Fruit fly (Drosophila melanogaster) whole organism, embryonic: ENCODE measurements around the gene CG3777.

Experiments used
- Ada2b ChIP-seq: fragments of 200-800 bp; sonication (Bioruptor generic); IDR thresholded peaks from 2 replicates; pipeline ENCODE4 v1.3.6; 2022; ENCODE audit warnings: missing biosample characterization, missing genetic modification characterization
- Antp ChIP-seq: fragments of 200-800 bp; sonication (Bioruptor generic); optimal IDR thresholded peaks from 3 replicates; lab custom pipeline; 2016; ENCODE audit warnings: missing biosample characterization, missing genetic modification characterization
- Atf3 ChIP-seq: fragments of 200-800 bp; sonication (Bioruptor generic); optimal IDR thresholded peaks from 3 replicates; lab custom pipeline; 2016; ENCODE audit warnings: missing biosample characterization, missing genetic modification characterization
- Atf6 ChIP-seq: fragments of 200-800 bp; sonication (Bioruptor generic); IDR thresholded peaks from 2 replicates; pipeline ENCODE4 v1.3.6; 2022; ENCODE audit warnings: missing biosample characterization, missing genetic modification characterization
- Blimp-1 ChIP-seq: fragments of 200-800 bp; sonication (Bioruptor generic); optimal IDR thresholded peaks from 3 replicates; lab custom pipeline; 2018; ENCODE audit warnings: missing biosample characterization, missing genetic modification characterization, mild to moderate bottlenecking, moderate library complexity, missing genetic modification reagents
- BtbVII ChIP-seq: fragments of 200-800 bp; sonication (Bioruptor generic); optimal IDR thresholded peaks from 3 replicates; lab custom pipeline; 2017; ENCODE audit warnings: missing biosample characterization, mild to moderate bottlenecking, missing genetic modification characterization
- CG13287 ChIP-seq: fragments of 200-800 bp; sonication (Bioruptor generic); IDR thresholded peaks from 2 replicates; pipeline ENCODE4 v1.3.6; 2022; ENCODE audit warnings: missing biosample characterization, missing genetic modification characterization; ENCODE audit not compliant: partially characterized antibody
- CG14014 ChIP-seq: fragments of 200-800 bp; sonication (Bioruptor generic); IDR thresholded peaks from 2 replicates; pipeline ENCODE4 v1.3.6; 2022; ENCODE audit warnings: missing biosample characterization, missing genetic modification characterization
- CG1603 ChIP-seq: fragments of 200-800 bp; sonication (Bioruptor generic); optimal IDR thresholded peaks from 2 replicates; lab custom pipeline; 2019; ENCODE audit warnings: missing biosample characterization, mild to moderate bottlenecking, missing genetic modification characterization, moderate library complexity
- CG1647 ChIP-seq: fragments of 200-800 bp; sonication (Bioruptor generic); optimal IDR thresholded peaks from 3 replicates; lab custom pipeline; 2016; ENCODE audit warnings: missing biosample characterization, missing genetic modification characterization
- CG18262 ChIP-seq: fragments of 200-800 bp; optimal IDR thresholded peaks from 3 replicates; lab custom pipeline; 2019; ENCODE audit warnings: missing biosample characterization, mild to moderate bottlenecking, missing genetic modification characterization, moderate library complexity
- CG2120 ChIP-seq: fragments of 200-800 bp; sonication (Bioruptor generic); optimal IDR thresholded peaks from 3 replicates; lab custom pipeline; 2016; ENCODE audit warnings: missing biosample characterization, missing genetic modification characterization
- CG2875 ChIP-seq: fragments of 200-800 bp; sonication (Bioruptor generic); optimal IDR thresholded peaks from 2 replicates; lab custom pipeline; 2017; ENCODE audit warnings: missing biosample characterization, mild to moderate bottlenecking, missing genetic modification characterization, missing genetic modification reagents
- CG3163 ChIP-seq: fragments of 200-800 bp; sonication (Bioruptor generic); optimal IDR thresholded peaks from 3 replicates; lab custom pipeline; 2016; ENCODE audit warnings: missing biosample characterization, missing genetic modification characterization
- CG33213 ChIP-seq: fragments of 200-800 bp; sonication (Bioruptor generic); optimal IDR thresholded peaks from 3 replicates; lab custom pipeline; 2016; ENCODE audit warnings: missing biosample characterization, missing genetic modification characterization
- CG3847 ChIP-seq: fragments of 200-800 bp; sonication (Bioruptor generic); IDR thresholded peaks from 2 replicates; pipeline ENCODE4 v1.3.6; 2022; ENCODE audit warnings: missing biosample characterization, missing genetic modification characterization
- CG6765 ChIP-seq: fragments of 200-800 bp; sonication (Bioruptor generic); optimal IDR thresholded peaks from 3 replicates; lab custom pipeline; 2017; ENCODE audit warnings: missing biosample characterization, mild to moderate bottlenecking, missing genetic modification characterization
- CG6791 ChIP-seq: fragments of 200-800 bp; sonication (Bioruptor generic); IDR thresholded peaks from 3 replicates; pipeline ENCODE4 v1.3.6; 2022; ENCODE audit warnings: missing biosample characterization, missing genetic modification characterization; ENCODE audit not compliant: partially characterized antibody
- CG7357 ChIP-seq: fragments of 200-800 bp; sonication (Bioruptor generic); IDR thresholded peaks from 3 replicates; pipeline ENCODE4 v1.3.6; 2022; ENCODE audit warnings: missing biosample characterization, missing genetic modification characterization
- CG9932 ChIP-seq: fragments of 200-800 bp; sonication (Bioruptor generic); IDR thresholded peaks from 2 replicates; pipeline ENCODE4 v1.3.6; 2022; ENCODE audit warnings: missing biosample characterization, missing genetic modification characterization
- Dek ChIP-seq: fragments of 200-800 bp; sonication (Bioruptor generic); optimal IDR thresholded peaks from 3 replicates; lab custom pipeline; 2019; ENCODE audit warnings: missing biosample characterization, mild to moderate bottlenecking, missing genetic modification characterization, moderate library complexity
- Fer2 ChIP-seq: fragments of 200-800 bp; sonication (Bioruptor generic); optimal IDR thresholded peaks from 2 replicates; lab custom pipeline; 2018; ENCODE audit warnings: missing biosample characterization, mild to moderate bottlenecking, missing genetic modification characterization, moderate library complexity
- Gug ChIP-seq: fragments of 200-800 bp; sonication (Bioruptor generic); IDR thresholded peaks from 4 replicates; pipeline ENCODE4 v1.3.6; 2022; ENCODE audit warnings: missing biosample characterization, missing genetic modification characterization
- HmgZ ChIP-seq: fragments of 200-800 bp; sonication (Bioruptor generic); optimal IDR thresholded peaks from 2 replicates; lab custom pipeline; 2018; ENCODE audit warnings: missing biosample characterization, mild to moderate bottlenecking, missing genetic modification characterization
- Hmr ChIP-seq: fragments of 200-800 bp; sonication (Bioruptor generic); optimal IDR thresholded peaks from 3 replicates; lab custom pipeline; 2017; ENCODE audit warnings: mild to moderate bottlenecking, missing biosample characterization, missing genetic modification reagents, missing genetic modification characterization
- Lim3 ChIP-seq: fragments of 200-800 bp; sonication (Bioruptor generic); IDR thresholded peaks from 2 replicates; pipeline ENCODE4 v1.3.6; 2022; ENCODE audit warnings: missing biosample characterization, missing genetic modification characterization
- Meics ChIP-seq: fragments of 200-800 bp; sonication (Bioruptor generic); optimal IDR thresholded peaks from 2 replicates; lab custom pipeline; 2017; ENCODE audit warnings: missing biosample characterization, mild to moderate bottlenecking, missing genetic modification characterization
- NFAT ChIP-seq: fragments of 200-800 bp; sonication (Bioruptor generic); IDR thresholded peaks from 2 replicates; pipeline ENCODE4 v1.3.6; 2022; ENCODE audit warnings: missing biosample characterization, missing genetic modification characterization
- NfI ChIP-seq: fragments of 200-800 bp; sonication (Bioruptor generic); optimal IDR thresholded peaks from 3 replicates; lab custom pipeline; 2018; ENCODE audit warnings: missing biosample characterization, mild to moderate bottlenecking, missing genetic modification characterization, moderate library complexity
- PHDP ChIP-seq: fragments of 200-800 bp; sonication (Bioruptor generic); optimal IDR thresholded peaks from 3 replicates; lab custom pipeline; 2018; ENCODE audit warnings: missing biosample characterization, mild to moderate bottlenecking, missing genetic modification characterization, moderate library complexity
- Scr ChIP-seq: fragments of 200-800 bp; sonication (Bioruptor generic); IDR thresholded peaks from 2 replicates; pipeline ENCODE4 v1.3.6; 2022; ENCODE audit warnings: missing biosample characterization, missing genetic modification characterization; ENCODE audit not compliant: partially characterized antibody
- Six4 ChIP-seq: fragments of 200-800 bp; sonication (Bioruptor generic); optimal IDR thresholded peaks from 2 replicates; lab custom pipeline; 2016; ENCODE audit warnings: missing biosample characterization, missing genetic modification characterization
- Sry-δ ChIP-seq: fragments of 200-800 bp; sonication (Bioruptor generic); optimal IDR thresholded peaks from 2 replicates; lab custom pipeline; 2016; ENCODE audit warnings: missing biosample characterization, missing genetic modification characterization
- Xbp1 ChIP-seq: fragments of 200-800 bp; sonication (Bioruptor generic); optimal IDR thresholded peaks from 3 replicates; lab custom pipeline; 2016; ENCODE audit warnings: missing biosample characterization, mild to moderate bottlenecking, missing genetic modification characterization
- bcd ChIP-seq: fragments of 200-800 bp; sonication (Bioruptor generic); optimal IDR thresholded peaks from 2 replicates; lab custom pipeline; 2017; ENCODE audit warnings: missing biosample characterization, mild to moderate bottlenecking, missing genetic modification characterization
- bsh ChIP-seq, 2 experiments: fragments of 200-800 bp; sonication (Bioruptor generic); optimal IDR thresholded peaks; 2 replicates each; lab custom pipeline; 2017 to 2018; ENCODE audit warnings: mild to moderate bottlenecking in 2 of 2, missing biosample characterization in 2 of 2, missing genetic modification characterization in 2 of 2, moderate library complexity in 1 of 2
- caup ChIP-seq: fragments of 200-800 bp; sonication (Bioruptor generic); optimal IDR thresholded peaks from 3 replicates; lab custom pipeline; 2017; ENCODE audit warnings: missing biosample characterization, mild to moderate bottlenecking, missing genetic modification characterization, moderate library complexity; ENCODE audit not compliant: severe bottlenecking
- ewg ChIP-seq: fragments of 200-800 bp; sonication (Bioruptor generic); optimal IDR thresholded peaks from 3 replicates; lab custom pipeline; 2017; ENCODE audit warnings: mild to moderate bottlenecking, missing biosample characterization, missing genetic modification reagents, missing genetic modification characterization
- grn ChIP-seq: fragments of 200-800 bp; sonication (Bioruptor generic); optimal IDR thresholded peaks from 3 replicates; lab custom pipeline; 2017; ENCODE audit warnings: missing biosample characterization, missing genetic modification characterization
- kni ChIP-seq: fragments of 200-800 bp; sonication (Bioruptor generic); optimal IDR thresholded peaks from 3 replicates; lab custom pipeline; 2017; ENCODE audit warnings: mild to moderate bottlenecking, missing biosample characterization, missing genetic modification reagents, missing genetic modification characterization
- knrl ChIP-seq: fragments of 200-800 bp; sonication (Bioruptor generic); IDR thresholded peaks from 3 replicates; pipeline ENCODE4 v1.3.6; 2022; ENCODE audit warnings: missing biosample characterization, missing genetic modification characterization; ENCODE audit not compliant: partially characterized antibody
- oc ChIP-seq: fragments of 200-800 bp; sonication (Bioruptor generic); optimal IDR thresholded peaks from 2 replicates; lab custom pipeline; 2018; ENCODE audit warnings: missing biosample characterization, mild to moderate bottlenecking, missing genetic modification characterization, moderate library complexity
- ranshi ChIP-seq: fragments of 200-800 bp; sonication (Bioruptor generic); IDR thresholded peaks from 2 replicates; pipeline ENCODE4 v1.3.6; 2022; ENCODE audit warnings: missing biosample characterization, missing genetic modification characterization
- schlank ChIP-seq: fragments of 200-800 bp; sonication (Bioruptor generic); optimal IDR thresholded peaks from 2 replicates; lab custom pipeline; 2018; ENCODE audit warnings: missing biosample characterization, mild to moderate bottlenecking, missing genetic modification characterization
- sima ChIP-seq: fragments of 200-800 bp; sonication (Bioruptor generic); optimal IDR thresholded peaks from 2 replicates; lab custom pipeline; 2016; ENCODE audit warnings: missing biosample characterization, missing genetic modification characterization
- slou ChIP-seq: fragments of 200-800 bp; sonication (Bioruptor generic); optimal IDR thresholded peaks from 3 replicates; lab custom pipeline; 2016; ENCODE audit warnings: missing biosample characterization, missing genetic modification characterization
- sug ChIP-seq: fragments of 200-800 bp; optimal IDR thresholded peaks from 2 replicates; lab custom pipeline; 2019; ENCODE audit warnings: missing biosample characterization, mild to moderate bottlenecking, missing genetic modification characterization, moderate library complexity
- tup ChIP-seq: fragments of 200-800 bp; sonication (Bioruptor generic); optimal IDR thresholded peaks from 2 replicates; lab custom pipeline; 2016; ENCODE audit warnings: missing biosample characterization, mild to moderate bottlenecking, missing genetic modification characterization, moderate library complexity
- vvl ChIP-seq: fragments of 200-800 bp; sonication (Bioruptor generic); IDR thresholded peaks from 2 replicates; pipeline ENCODE4 v1.3.6; 2022; ENCODE audit warnings: missing biosample characterization, missing genetic modification characterization
- zf30C ChIP-seq: fragments of 200-800 bp; sonication (Bioruptor generic); optimal IDR thresholded peaks from 3 replicates; lab custom pipeline; 2018; ENCODE audit warnings: missing biosample characterization, mild to moderate bottlenecking, missing genetic modification characterization
- zfh1 ChIP-seq: fragments of 200-800 bp; sonication (Bioruptor generic); IDR thresholded peaks from 3 replicates; pipeline ENCODE4 v1.3.6; 2022; ENCODE audit warnings: missing biosample characterization, missing genetic modification characterization

The CG3777 gene

DNA sequence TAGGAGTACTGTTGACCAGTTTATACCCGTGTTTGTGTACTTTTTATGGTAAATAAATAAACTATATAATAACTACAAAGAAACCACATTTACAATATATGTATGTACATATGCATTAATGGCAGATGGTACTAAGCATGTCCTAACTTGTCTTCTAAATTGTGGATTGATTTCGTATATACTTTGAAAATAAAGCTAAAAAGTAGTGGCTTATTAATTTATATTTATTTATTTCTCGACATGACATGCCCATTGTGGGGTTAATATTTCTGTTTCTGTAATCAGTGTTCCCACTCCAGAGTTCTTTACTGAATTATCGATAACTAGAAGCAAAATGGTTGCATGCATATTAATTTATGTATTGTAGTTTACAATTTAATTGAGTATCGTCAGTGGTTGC is 24.1 kb upstream of the CG3777 start, which contains the start of gene cin (continued):
- TF ChIP-seq ewg (no peak), zfh1 (no peak), CG18262 (tag; lab: Kevin White, UChicago) (peak; percentile 75), CG6765 (GFP tag; lab: Kevin White, UChicago) (no peak), Hmr (GFP tag; lab: Kevin White, UChicago) (no peak), Lim3 (no peak), bsh (GFP tag; optimal IDR thresholded peaks at IDR 0.05; lab: Kevin White, UChicago) (peak in 1 of 2 experiments; percentile 47), slou (GFP tag; lab: Kevin White, UChicago) (no peak), Blimp-1 (GFP tag; lab: Kevin White, UChicago) (no peak), Gug (no peak), CG1603 (tag; lab: Kevin White, UChicago) (no peak), ranshi (peak; percentile 34; the same call in 1 of the 2 replicates), Dek (tag; lab: Kevin White, UChicago) (no peak), CG3847 (GFP tag; lab: Robert Waterston, UW) (no peak), CG1647 (no peak), sug (tag; lab: Kevin White, UChicago) (peak; percentile 16), Fer2 (tag; lab: Kevin White, UChicago) (no peak), CG33213 (no peak), HmgZ (tag; lab: Kevin White, UChicago) (no peak), bcd (GFP tag; lab: Kevin White, UChicago) (no peak), Atf6 (GFP tag; lab: Robert Waterston, UW) (peak; percentile 26; the same call in 1 of the 2 replicates), BtbVII (peak; percentile 19), Scr (GFP tag; lab: Robert Waterston, UW) (no peak; the same call in 1 of the 2 replicates), Sry-δ (no peak), Antp (GFP tag; lab: Kevin White, UChicago) (no peak), caup (GFP tag; lab: Kevin White, UChicago) (peak; percentile 22), PHDP (tag; lab: Kevin White, UChicago) (peak; percentile 58), CG2875 (no peak), Xbp1 (peak; percentile 37), knrl (no peak), CG3163 (no peak), Six4 (GFP tag; lab: Kevin White, UChicago) (no peak), Atf3 (no peak), Ada2b (GFP tag; lab: Robert Waterston, UW) (peak; percentile 22; the same call in 1 of the 2 replicates), CG14014 (GFP tag; lab: Robert Waterston, UW) (no peak), tup (GFP tag; lab: Kevin White, UChicago) (no peak), CG7357 (GFP tag; lab: Robert Waterston, UW) (no peak), schlank (tag; lab: Kevin White, UChicago) (no peak), sima (GFP tag; lab: Kevin White, UChicago) (no peak), CG9932 (GFP tag; lab: Robert Waterston, UW) (no peak), zf30C (GFP tag; lab: Kevin White, UChicago) (no peak), Meics (peak; percentile 68), kni (no peak), CG13287 (GFP tag; lab: Robert Waterston, UW) (no peak), CG2120 (peak; percentile 50), grn (GFP tag; lab: Kevin White, UChicago) (no peak), NfI (GFP tag; lab: Kevin White, UChicago) (no peak), vvl (GFP tag; lab: Robert Waterston, UW) (0 out of 2 replicates have a peak, but pooled peaks have one; percentile 36), oc (tag; lab: Kevin White, UChicago) (no peak), NFAT (GFP tag; lab: Robert Waterston, UW) (no peak), CG6791 (GFP tag; lab: Robert Waterston, UW) (no peak)
